Fruit fly (Drosophila melanogaster): Measurements from ENCODE around the gene CG43867.

CG43867 gene

DNA sequence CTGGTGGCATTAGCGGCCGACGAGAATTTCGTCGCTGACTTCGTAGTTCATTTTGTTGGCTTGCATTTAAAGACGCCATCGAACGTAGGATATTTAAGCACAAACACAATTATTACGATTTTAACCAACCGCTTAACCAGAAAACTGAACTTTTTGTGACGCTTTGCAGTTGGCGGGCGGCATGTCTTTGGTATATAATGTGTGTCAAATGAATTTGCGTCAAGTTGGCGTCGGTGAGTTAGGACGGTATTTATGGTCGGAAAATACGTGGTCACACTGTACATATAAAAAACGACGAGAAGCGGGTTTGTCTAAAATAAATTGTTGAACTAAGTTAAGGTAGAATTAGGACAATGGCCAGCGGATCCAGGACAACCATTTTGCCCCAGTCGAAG is at the start of gene CG43867, which contains the start of gene MED22:
CG43867 (minus strand) TSS at position 113 of the 395 bp plus-strand sequence.
MED22 (plus strand) TSS at position 277 of the 395 bp plus-strand sequence.
- no peak for TF ChIP-seq CG8478 (optimal IDR thresholded peaks at IDR 0.05)
- TF ChIP-seq pan (optimal IDR thresholded peaks at IDR 0.05), result no peak
- TF ChIP-seq Dll (optimal IDR thresholded peaks at IDR 0.05), result no peak
- no peak for TF ChIP-seq psq (optimal IDR thresholded peaks at IDR 0.05)
- TF ChIP-seq EcR (GFP tag; optimal IDR thresholded peaks at IDR 0.05), result no peak
- no peak for TF ChIP-seq usp (GFP tag; optimal IDR thresholded peaks at IDR 0.05)

DNA sequence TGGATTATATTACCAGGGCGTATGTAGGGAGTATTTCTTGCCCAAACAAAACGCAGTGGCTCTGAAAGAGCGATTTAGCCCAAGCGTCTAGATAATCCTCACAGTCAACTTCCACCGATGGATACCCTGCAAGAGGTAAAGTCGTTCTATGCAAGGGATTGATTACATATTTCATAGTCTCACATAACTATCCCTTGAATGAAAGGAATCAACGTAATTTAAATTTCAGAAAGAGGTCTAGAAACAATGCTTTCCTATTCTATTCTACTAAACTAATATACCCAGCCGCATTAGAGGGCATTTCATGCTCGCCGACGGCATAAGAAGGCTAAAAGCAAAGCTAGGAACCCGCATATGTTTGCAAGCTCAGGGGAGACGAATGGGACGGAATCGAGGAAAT is 39.0 kb upstream of the CG43867 start:
- TF ChIP-seq psq (optimal IDR thresholded peaks at IDR 0.05), result no peak
- no peak for TF ChIP-seq EcR (GFP tag; optimal IDR thresholded peaks at IDR 0.05)
- no peak for TF ChIP-seq usp (GFP tag; optimal IDR thresholded peaks at IDR 0.05)
- no peak for TF ChIP-seq Dll (optimal IDR thresholded peaks at IDR 0.05)
- no peak for TF ChIP-seq CG8478 (optimal IDR thresholded peaks at IDR 0.05)
- TF ChIP-seq pan (optimal IDR thresholded peaks at IDR 0.05), result no peak

- no peak for TF ChIP-seq pan (optimal IDR thresholded peaks at IDR 0.05)
- TF ChIP-seq CG8478 (optimal IDR thresholded peaks at IDR 0.05), result no peak
Observed at dm6 chrX:964012-964411, 36.2 kb upstream of the CG43867 start.

dm6 chrX:955873-956272 is 28.1 kb upstream of the CG43867 start:
- TF ChIP-seq Dll (optimal IDR thresholded peaks at IDR 0.05) (no peak), CG8478 (optimal IDR thresholded peaks at IDR 0.05) (no peak)

dm6 chrX:953807-954206 is 26.0 kb upstream of the CG43867 start:
- no peak for TF ChIP-seq psq (optimal IDR thresholded peaks at IDR 0.05)
- TF ChIP-seq EcR (GFP tag; optimal IDR thresholded peaks at IDR 0.05), result no peak
- TF ChIP-seq usp (GFP tag; optimal IDR thresholded peaks at IDR 0.05), result no peak
- TF ChIP-seq CG8478 (optimal IDR thresholded peaks at IDR 0.05), result no peak
- no peak for TF ChIP-seq Dll (optimal IDR thresholded peaks at IDR 0.05)
- no peak for TF ChIP-seq pan (optimal IDR thresholded peaks at IDR 0.05)

DNA sequence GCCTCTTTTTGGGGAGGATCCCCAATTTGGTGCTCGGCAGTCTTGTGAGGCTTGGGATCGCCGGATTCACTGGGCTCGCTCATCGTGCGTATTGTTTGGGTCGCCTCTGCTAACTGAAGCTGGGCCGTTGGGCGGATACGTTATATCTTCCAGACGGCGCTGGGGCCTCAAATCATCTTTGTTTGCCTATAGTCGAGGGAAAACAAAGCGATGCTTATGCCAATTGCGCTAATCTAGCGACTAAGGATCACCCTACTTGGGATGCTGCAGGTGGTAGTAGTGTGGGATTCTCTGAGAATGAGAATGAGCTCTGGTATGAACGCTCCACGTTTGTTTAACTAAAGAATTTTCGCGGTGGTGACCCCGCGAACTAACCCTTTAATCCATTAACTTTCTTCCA is 24.0 kb upstream of the CG43867 start, which contains the start of gene CG3690:
CG3690 (minus strand) TSS at position 101 of the 400 bp plus-strand sequence.
- TF ChIP-seq psq (optimal IDR thresholded peaks at IDR 0.05) (no peak), Dll (optimal IDR thresholded peaks at IDR 0.05) (no peak), EcR (GFP tag; optimal IDR thresholded peaks at IDR 0.05) (no peak), pan (optimal IDR thresholded peaks at IDR 0.05) (no peak), usp (GFP tag; optimal IDR thresholded peaks at IDR 0.05) (no peak), CG8478 (optimal IDR thresholded peaks at IDR 0.05) (no peak)

- TF ChIP-seq usp (GFP tag; optimal IDR thresholded peaks at IDR 0.05) (no peak), EcR (GFP tag; optimal IDR thresholded peaks at IDR 0.05) (no peak), pan (optimal IDR thresholded peaks at IDR 0.05) (no peak), psq (optimal IDR thresholded peaks at IDR 0.05) (no peak)
Observed at dm6 chrX:948285-948556, 20.4 kb upstream of the CG43867 start.

- TF ChIP-seq pan (optimal IDR thresholded peaks at IDR 0.05), result no peak
- TF ChIP-seq usp (GFP tag; optimal IDR thresholded peaks at IDR 0.05), result no peak
- no peak for TF ChIP-seq EcR (GFP tag; optimal IDR thresholded peaks at IDR 0.05)
Observed at dm6 chrX:947450-948284, 19.9 kb upstream of the CG43867 start, which contains the start of gene CG3699. CG3699 (minus strand) TSS chrX:947500.

DNA sequence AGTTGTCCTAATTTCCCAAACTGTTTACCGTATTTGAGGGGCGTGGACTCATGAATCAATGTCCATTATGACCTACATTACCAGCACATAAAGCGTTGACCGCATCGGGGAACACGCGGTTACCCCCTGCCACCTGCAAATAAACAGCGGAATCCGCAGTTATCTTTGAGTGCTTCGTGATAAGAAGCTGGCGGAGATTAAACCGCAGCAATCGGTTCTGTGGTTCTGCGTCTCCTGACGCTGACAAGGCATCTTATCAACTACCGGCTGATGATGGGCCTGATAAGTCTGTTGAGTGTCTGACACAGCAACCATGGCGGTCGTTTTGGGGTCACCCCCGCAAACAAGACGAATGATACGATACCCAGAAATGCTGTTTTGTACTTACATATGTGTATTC is 18.4 kb upstream of the CG43867 start:
- no peak for TF ChIP-seq EcR (GFP tag; optimal IDR thresholded peaks at IDR 0.05)
- TF ChIP-seq Dll (optimal IDR thresholded peaks at IDR 0.05), result no peak
- no peak for TF ChIP-seq pan (optimal IDR thresholded peaks at IDR 0.05)
- TF ChIP-seq usp (GFP tag; optimal IDR thresholded peaks at IDR 0.05), result no peak
- TF ChIP-seq psq (optimal IDR thresholded peaks at IDR 0.05), result no peak
- no peak for TF ChIP-seq CG8478 (optimal IDR thresholded peaks at IDR 0.05)

DNA sequence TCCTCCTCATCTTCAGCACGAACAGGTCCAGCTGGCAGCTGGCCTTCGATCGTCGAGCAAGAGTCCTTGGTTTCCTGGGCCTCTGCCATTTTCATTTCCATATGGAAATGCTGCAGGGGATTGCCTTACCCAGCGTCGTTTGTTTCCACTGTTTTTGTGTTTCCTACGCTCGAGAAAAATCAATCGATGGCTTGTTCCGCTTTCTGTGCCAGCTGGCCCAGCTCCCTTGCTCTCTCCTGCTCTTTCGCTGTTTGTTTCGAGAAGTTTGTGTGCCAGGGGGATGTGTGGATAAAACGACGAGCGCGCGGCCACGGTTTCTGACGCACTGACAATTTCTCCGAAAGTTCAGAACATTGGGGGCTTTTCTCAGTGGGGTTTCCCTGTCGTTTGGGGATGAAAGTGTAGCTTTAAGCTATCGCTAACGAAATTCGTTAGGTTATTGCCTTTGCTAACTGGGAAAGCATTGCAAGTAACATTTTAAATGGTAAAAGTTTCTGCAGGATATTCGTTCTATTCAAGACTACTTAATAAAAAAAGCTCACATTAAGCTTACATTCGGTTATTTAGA is 17.8 kb upstream of the CG43867 start, which contains the start of gene CG3703:
CG3703 (minus strand) TSS at position 328 of the 568 bp plus-strand sequence.
- no peak for TF ChIP-seq pan (optimal IDR thresholded peaks at IDR 0.05)
- no peak for TF ChIP-seq usp (GFP tag; optimal IDR thresholded peaks at IDR 0.05)
- no peak for TF ChIP-seq EcR (GFP tag; optimal IDR thresholded peaks at IDR 0.05)
- no peak for TF ChIP-seq CG8478 (optimal IDR thresholded peaks at IDR 0.05)

dm6 chrX:940580-941184 is 12.9 kb upstream of the CG43867 start, which contains the start of the genes CG3704 and mus81:
CG3704 (minus strand) TSS chrX:940805.
mus81 (plus strand) TSS chrX:941075.
- no peak for TF ChIP-seq psq (optimal IDR thresholded peaks at IDR 0.05)
- peak; percentile 27 for TF ChIP-seq Dll (optimal IDR thresholded peaks at IDR 0.05)

DNA sequence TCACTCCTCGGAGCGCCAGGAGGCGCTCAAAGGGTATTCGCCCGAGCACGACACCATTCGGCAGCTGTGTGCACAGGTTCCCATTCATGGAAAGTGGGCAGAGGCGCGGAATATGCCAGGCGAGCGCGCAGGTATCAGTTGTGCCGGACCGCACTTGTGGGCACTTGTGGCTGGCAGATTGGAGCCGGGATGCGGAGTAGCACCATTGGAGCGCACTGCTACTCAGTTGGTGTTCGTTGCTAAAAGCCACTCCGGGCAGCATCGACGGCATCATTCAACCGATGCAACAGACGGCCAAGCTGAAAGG is 8.1 kb upstream of the CG43867 start:
- TF ChIP-seq CG8478 (optimal IDR thresholded peaks at IDR 0.05) (no peak), psq (optimal IDR thresholded peaks at IDR 0.05) (no peak), Dll (optimal IDR thresholded peaks at IDR 0.05) (no peak), pan (optimal IDR thresholded peaks at IDR 0.05) (no peak), EcR (GFP tag; optimal IDR thresholded peaks at IDR 0.05) (no peak), usp (GFP tag; optimal IDR thresholded peaks at IDR 0.05) (no peak)
